Worm (Caenorhabditis elegans): Measurements from ENCODE around the gene C29E4.10.
A peak's percentile ranks its signal among the peaks of the same experiment; 100 is the strongest.

The C29E4.10 gene

DNA sequence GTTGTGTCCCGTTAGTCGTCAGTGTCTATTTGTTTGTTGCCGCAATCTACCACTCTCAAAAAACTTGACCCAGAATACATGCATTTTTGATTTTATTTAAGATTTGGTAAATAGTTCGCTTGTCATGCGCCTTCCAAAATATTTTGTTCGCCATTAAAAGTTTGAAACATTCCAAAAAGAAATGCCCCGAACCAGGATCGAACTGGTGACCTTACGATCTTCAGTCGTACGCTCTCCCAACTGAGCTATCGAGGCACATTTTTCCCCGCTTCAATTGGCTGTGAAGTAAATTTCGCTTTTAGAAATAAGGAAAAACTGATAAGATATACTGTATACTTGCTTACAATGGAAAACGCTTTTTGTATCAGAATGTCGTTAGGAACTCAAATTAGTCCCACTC lies 40.6 kb downstream of the C29E4.10 start:
- TF ChIP-seq mls-2 (tag; optimal IDR thresholded peaks at IDR 0.05) (no peak), bed-3 (GFP tag; optimal IDR thresholded peaks at IDR 0.05) (no peak), snpc-4 (tag; optimal IDR thresholded peaks at IDR 0.05) (no peak)

DNA sequence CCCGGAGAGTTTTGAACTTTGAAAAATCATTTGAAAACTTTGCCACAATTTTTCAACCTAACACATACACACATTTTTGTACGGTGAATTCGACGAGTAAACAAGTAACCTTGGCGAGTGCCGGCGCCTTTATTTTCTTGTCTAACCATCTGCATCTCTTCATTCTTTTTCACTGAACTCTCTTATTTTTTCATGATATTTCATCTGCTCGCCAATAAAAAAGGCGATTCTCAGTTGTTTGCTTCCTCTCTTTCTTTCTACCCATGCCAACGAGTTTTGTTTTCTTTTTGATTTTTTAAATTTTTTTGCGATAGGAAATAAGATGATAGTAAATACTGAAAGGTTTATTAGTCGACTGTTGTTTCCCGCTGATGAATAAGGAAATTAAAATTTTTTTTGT lies 41.1 kb downstream of the C29E4.10 start:
- TF ChIP-seq ces-1 (GFP tag; optimal IDR thresholded peaks at IDR 0.05): peak; percentile 18
- no peak for TF ChIP-seq nhr-12 (tag; optimal IDR thresholded peaks at IDR 0.05)

DNA sequence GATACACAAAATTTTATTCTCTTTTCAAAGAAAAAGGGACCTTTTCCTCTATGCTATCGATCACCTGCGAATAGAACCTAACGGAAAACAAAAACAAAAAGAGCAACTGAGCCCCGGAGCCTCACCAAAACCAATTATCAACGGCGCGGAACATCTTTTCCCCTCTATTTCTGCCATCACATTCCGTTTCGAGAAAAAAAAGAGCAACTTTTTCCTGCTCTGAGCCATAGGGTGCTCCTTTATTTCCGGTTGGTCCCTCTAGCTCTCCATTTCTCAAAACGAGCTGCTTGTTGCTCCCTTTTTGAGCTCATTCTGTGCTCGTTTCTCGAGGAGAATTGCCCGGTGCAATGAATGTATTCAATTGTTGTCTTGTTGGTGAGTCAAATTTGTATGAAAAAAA lies 42.0 kb downstream of the C29E4.10 start, which contains the start of gene clp-1:
Gene clp-1, plus strand, starts transcription at position 301 of the 400 bp plus-strand sequence.
- TF ChIP-seq ceh-39 (tag; optimal IDR thresholded peaks at IDR 0.05) (no peak), mls-2 (tag; optimal IDR thresholded peaks at IDR 0.05) (no peak), tbx-8 (GFP tag; optimal IDR thresholded peaks at IDR 0.05) (no peak), drap-1 (GFP tag; optimal IDR thresholded peaks at IDR 0.05) (no peak), flh-1 (GFP tag; optimal IDR thresholded peaks at IDR 0.05) (no peak), sem-2 (GFP tag; optimal IDR thresholded peaks at IDR 0.05) (no peak), nhr-12 (tag; optimal IDR thresholded peaks at IDR 0.05) (no peak), nhr-237 (tag; optimal IDR thresholded peaks at IDR 0.05) (no peak), mab-5 (tag; optimal IDR thresholded peaks at IDR 0.05) (no peak), blmp-1 (tag; optimal IDR thresholded peaks at IDR 0.05) (no peak), lin-13 (tag; optimal IDR thresholded peaks at IDR 0.05) (no peak), pha-4 (tag; optimal IDR thresholded peaks at IDR 0.05) (no peak), unc-62 (GFP tag; optimal IDR thresholded peaks at IDR 0.05) (no peak), M03D4.4 (tag; optimal IDR thresholded peaks at IDR 0.05) (no peak), ceh-83 (GFP tag; optimal IDR thresholded peaks at IDR 0.05) (no peak), sptf-1 (tag; optimal IDR thresholded peaks at IDR 0.05) (no peak), ztf-11 (tag; optimal IDR thresholded peaks at IDR 0.05) (no peak), lsy-2 (tag; optimal IDR thresholded peaks at IDR 0.05) (no peak), ces-1 (GFP tag; optimal IDR thresholded peaks at IDR 0.05) (no peak), nhr-76 (tag; optimal IDR thresholded peaks at IDR 0.05) (no peak)

DNA sequence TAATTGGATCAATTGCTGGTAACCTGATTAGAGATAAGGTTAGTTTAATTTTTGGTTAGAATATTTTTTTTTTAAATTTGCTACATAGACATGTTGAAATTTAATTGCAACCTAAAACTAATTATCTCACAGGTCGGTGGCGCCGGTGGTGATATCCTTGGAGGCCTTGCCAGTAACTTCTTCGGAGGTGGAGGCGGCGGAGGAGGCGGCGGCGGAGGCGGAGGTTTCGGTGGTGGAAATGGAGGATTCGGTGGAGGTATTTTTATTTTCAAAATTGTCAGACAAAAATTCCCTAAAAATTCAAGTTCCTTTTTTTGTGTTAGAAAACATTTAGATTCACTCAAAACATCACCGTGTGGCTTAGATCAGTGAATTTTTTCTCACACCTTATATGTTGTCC lies 43.6 kb downstream of the C29E4.10 start:
- TF ChIP-seq sptf-1 (tag; optimal IDR thresholded peaks at IDR 0.05): no peak
- no peak for TF ChIP-seq blmp-1 (tag; optimal IDR thresholded peaks at IDR 0.05)
- TF ChIP-seq nhr-76 (tag; optimal IDR thresholded peaks at IDR 0.05): no peak
- no peak for TF ChIP-seq unc-120 (tag; optimal IDR thresholded peaks at IDR 0.05; ENCODE audit: poor library complexity, severe bottlenecking)
- TF ChIP-seq ceh-83 (GFP tag; optimal IDR thresholded peaks at IDR 0.05): no peak

DNA sequence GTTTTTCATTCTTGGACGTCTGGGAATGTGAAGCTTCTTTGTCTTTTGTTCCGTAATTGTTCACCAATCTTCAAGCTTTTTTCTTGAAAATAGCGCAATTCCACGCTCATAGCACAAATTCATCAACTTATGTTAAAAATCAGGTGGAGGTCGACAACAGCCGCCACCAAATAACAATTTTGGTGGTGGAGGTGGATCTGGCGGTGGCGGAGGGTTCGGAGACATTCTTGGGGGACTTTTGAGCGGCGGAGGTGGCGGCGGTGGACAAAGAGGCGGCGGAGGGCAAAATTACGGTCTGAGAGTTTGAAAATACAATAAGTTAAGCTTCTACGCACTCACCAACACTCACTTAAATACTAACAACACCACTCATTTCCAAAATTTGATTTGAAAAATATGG lies 44.3 kb downstream of the C29E4.10 start:
- TF ChIP-seq unc-62 (GFP tag; optimal IDR thresholded peaks at IDR 0.05): no peak
- no peak for TF ChIP-seq ceh-83 (GFP tag; optimal IDR thresholded peaks at IDR 0.05)
- no peak for TF ChIP-seq ceh-39 (tag; optimal IDR thresholded peaks at IDR 0.05)
- TF ChIP-seq ces-1 (GFP tag; optimal IDR thresholded peaks at IDR 0.05): no peak
- TF ChIP-seq nhr-2 (tag; optimal IDR thresholded peaks at IDR 0.05): no peak
- no peak for TF ChIP-seq nhr-28 (tag; optimal IDR thresholded peaks at IDR 0.05)
- no peak for TF ChIP-seq mab-5 (tag; optimal IDR thresholded peaks at IDR 0.05)
- TF ChIP-seq lin-13 (tag; optimal IDR thresholded peaks at IDR 0.05): no peak
- TF ChIP-seq hlh-1 (tag; optimal IDR thresholded peaks at IDR 0.05): no peak

ce11 chrIII:7986585-7987171 lies 49.0 kb downstream of the C29E4.10 start, which contains the start of gene hrpk-2:
TSS of gene hrpk-2 (plus strand) at chrIII:7987121.
- TF ChIP-seq hlh-1 (tag; optimal IDR thresholded peaks at IDR 0.05): no peak
- no peak for TF ChIP-seq nhr-237 (tag; optimal IDR thresholded peaks at IDR 0.05)
- no peak for TF ChIP-seq unc-120 (tag; optimal IDR thresholded peaks at IDR 0.05; ENCODE audit: poor library complexity, severe bottlenecking)
- TF ChIP-seq elt-1 (tag; optimal IDR thresholded peaks at IDR 0.05; ENCODE audit: borderline replicate concordance, insufficient read depth): no peak
- no peak for TF ChIP-seq M03D4.4 (tag; optimal IDR thresholded peaks at IDR 0.05)
- no peak for TF ChIP-seq sptf-1 (tag; optimal IDR thresholded peaks at IDR 0.05)
- no peak for TF ChIP-seq nhr-12 (tag; optimal IDR thresholded peaks at IDR 0.05)
- no peak for TF ChIP-seq mep-1 (tag; optimal IDR thresholded peaks at IDR 0.05)
- TF ChIP-seq ces-1 (GFP tag; optimal IDR thresholded peaks at IDR 0.05): no peak
- TF ChIP-seq lin-32 (GFP tag; optimal IDR thresholded peaks at IDR 0.05): no peak
- no peak for TF ChIP-seq ztf-11 (tag; optimal IDR thresholded peaks at IDR 0.05)
- no peak for TF ChIP-seq mab-5 (tag; optimal IDR thresholded peaks at IDR 0.05)
- no peak for TF ChIP-seq ceh-43 (GFP tag; optimal IDR thresholded peaks at IDR 0.05)
- TF ChIP-seq ceh-83 (GFP tag; optimal IDR thresholded peaks at IDR 0.05): no peak
- TF ChIP-seq pha-4 (tag; optimal IDR thresholded peaks at IDR 0.05): no peak

Measured in whole organism, mixed stage, embryonic.